Worm (Caenorhabditis elegans) whole organism, L3 larva: ENCODE data around the gene mrpl-39.
"Not testable (repeated sequence)": the region's sequence is repeated elsewhere in the genome, so short reads cannot be mapped to it uniquely, and the experiment has no call there.

Experiments
- ceh-82 ChIP-seq: fragments of 150-350 bp; optimal IDR thresholded peaks from 2 replicates; lab custom pipeline; 2014; ENCODE audit warnings: missing biosample characterization, missing genetic modification characterization
- ceh-9 ChIP-seq: sonication (generic microtip); optimal IDR thresholded peaks from 2 replicates; lab custom pipeline; 2018; ENCODE audit warnings: missing biosample characterization, missing genetic modification characterization
- nhr-28 ChIP-seq: fragments of 150-350 bp; optimal IDR thresholded peaks from 2 replicates; lab custom pipeline; 2014; ENCODE audit warnings: missing biosample characterization, missing genetic modification characterization
- nhr-77 ChIP-seq: fragments of 150-350 bp; optimal IDR thresholded peaks from 2 replicates; lab custom pipeline; 2014; ENCODE audit warnings: missing biosample characterization, missing genetic modification characterization
- skn-1 ChIP-seq: fragments of 150-350 bp; optimal IDR thresholded peaks from 2 replicates; lab custom pipeline; 2014; ENCODE audit warnings: missing biosample characterization, missing genetic modification characterization
- tbx-2 ChIP-seq: sonication (generic microtip); optimal IDR thresholded peaks from 2 replicates; lab custom pipeline; 2016; ENCODE audit warnings: mild to moderate bottlenecking, missing genetic modification characterization, missing compliant biosample characterization
- unc-62 ChIP-seq: fragments of 150-350 bp; sonication (generic microtip); optimal IDR thresholded peaks from 4 replicates; lab custom pipeline; 2014; ENCODE audit warnings: missing biosample characterization, missing genetic modification reagents, missing genetic modification characterization

DNA sequence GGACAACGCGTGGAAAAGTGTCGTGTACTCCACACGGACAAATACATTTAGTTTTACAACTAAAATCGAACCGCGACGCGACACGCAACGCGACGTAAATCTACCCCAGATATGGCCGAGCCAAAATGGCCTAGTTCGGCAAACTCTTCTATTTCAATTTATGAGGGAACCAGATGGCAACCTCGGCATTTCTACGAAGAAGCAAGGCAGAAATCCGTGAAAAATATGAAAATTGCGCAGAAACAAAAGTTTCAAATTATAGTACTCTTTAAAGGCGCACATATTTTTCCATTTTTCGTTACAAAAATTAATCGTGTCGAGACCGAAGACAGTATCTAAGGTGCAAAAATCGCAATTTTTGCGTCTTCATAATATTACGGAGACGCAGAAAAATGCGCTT, 6.6 kb upstream of the mrpl-39 start, which contains the start of gene Y46H3A.5:
- not testable (repeated sequence) for TF ChIP-seq nhr-77 (tag; lab: Kevin White, UChicago); ceh-9 (tag; lab: Kevin White, UChicago); unc-62 (GFP tag; lab: Kevin White, UChicago); skn-1 (tag; lab: Kevin White, UChicago); tbx-2 (tag; lab: Kevin White, UChicago); ceh-82 (tag; lab: Kevin White, UChicago); nhr-28 (tag; lab: Kevin White, UChicago)
